Fruit fly (Drosophila melanogaster) Kc167 (cell line): ENCODE data around the gene CG13731.

Experiments
- Myc ChIP-seq: fragments of >200 bp; optimal IDR thresholded peaks from 2 replicates; lab custom pipeline; 2017; ENCODE audit warnings: missing external identifiers
- Sin3A ChIP-seq: fragments of >200 bp; optimal IDR thresholded peaks from 2 replicates; lab custom pipeline; 2018; ENCODE audit warnings: missing external identifiers
- h ChIP-seq: fragments of >200 bp; optimal IDR thresholded peaks from 3 replicates; lab custom pipeline; 2018; ENCODE audit warnings: missing external identifiers
- insv ChIP-seq: fragments of >200 bp; optimal IDR thresholded peaks from 3 replicates; lab custom pipeline; 2018; ENCODE audit warnings: missing external identifiers
- psq ChIP-seq: fragments of >200 bp; optimal IDR thresholded peaks from 2 replicates; lab custom pipeline; 2017; ENCODE audit warnings: missing external identifiers
- ttk ChIP-seq: sonication (Bioruptor generic); optimal IDR thresholded peaks from 2 replicates; lab custom pipeline; 2017; ENCODE audit warnings: missing external identifiers

The CG13731 gene

dm6 chr3L:17415967-17416749 is 27.4 kb upstream of the CG13731 start:
- no peak for TF ChIP-seq ttk
- no peak for TF ChIP-seq insv (lab: Kevin White, UChicago)
- no peak for TF ChIP-seq Myc (lab: Kevin White, UChicago)
- TF ChIP-seq Sin3A, result no peak
- no peak for TF ChIP-seq h (lab: Kevin White, UChicago)
- no peak for TF ChIP-seq psq (lab: Kevin White, UChicago)

dm6 chr3L:17412146-17412545 is 23.4 kb upstream of the CG13731 start:
- TF ChIP-seq Myc (lab: Kevin White, UChicago) (no peak), psq (lab: Kevin White, UChicago) (no peak), insv (lab: Kevin White, UChicago) (no peak), ttk (no peak), Sin3A (no peak), h (lab: Kevin White, UChicago) (no peak)

- TF ChIP-seq Myc (lab: Kevin White, UChicago) (no peak), psq (lab: Kevin White, UChicago) (no peak), insv (lab: Kevin White, UChicago) (no peak), ttk (no peak), h (lab: Kevin White, UChicago) (no peak), Sin3A (no peak)
Observed at dm6 chr3L:17411273-17411672, 22.5 kb upstream of the CG13731 start.

- TF ChIP-seq h (lab: Kevin White, UChicago) (no peak), ttk (no peak), psq (lab: Kevin White, UChicago) (no peak), Myc (lab: Kevin White, UChicago) (no peak), insv (lab: Kevin White, UChicago) (no peak)
Observed at dm6 chr3L:17407480-17408093, 18.8 kb upstream of the CG13731 start.

dm6 chr3L:17407073-17407472 is 18.3 kb upstream of the CG13731 start:
- TF ChIP-seq ttk (no peak), Sin3A (no peak), insv (lab: Kevin White, UChicago) (no peak), h (lab: Kevin White, UChicago) (no peak), psq (lab: Kevin White, UChicago) (no peak), Myc (lab: Kevin White, UChicago) (no peak)

dm6 chr3L:17404646-17405045 is 15.9 kb upstream of the CG13731 start:
- no peak for TF ChIP-seq psq (lab: Kevin White, UChicago)
- no peak for TF ChIP-seq insv (lab: Kevin White, UChicago)
- no peak for TF ChIP-seq ttk
- no peak for TF ChIP-seq Myc (lab: Kevin White, UChicago)
- TF ChIP-seq Sin3A, result no peak
- no peak for TF ChIP-seq h (lab: Kevin White, UChicago)

dm6 chr3L:17403268-17403667 is 14.5 kb upstream of the CG13731 start:
- TF ChIP-seq insv (lab: Kevin White, UChicago) (no peak), Myc (lab: Kevin White, UChicago) (no peak), Sin3A (no peak), h (lab: Kevin White, UChicago) (no peak), ttk (no peak), psq (lab: Kevin White, UChicago) (no peak)

dm6 chr3L:17402399-17402798 is 13.6 kb upstream of the CG13731 start:
- TF ChIP-seq h (lab: Kevin White, UChicago), result no peak
- no peak for TF ChIP-seq ttk
- no peak for TF ChIP-seq Sin3A
- no peak for TF ChIP-seq insv (lab: Kevin White, UChicago)
- no peak for TF ChIP-seq psq (lab: Kevin White, UChicago)
- TF ChIP-seq Myc (lab: Kevin White, UChicago), result no peak

dm6 chr3L:17401411-17401810 is 12.7 kb upstream of the CG13731 start:
- TF ChIP-seq Myc (lab: Kevin White, UChicago) (no peak), ttk (no peak), Sin3A (no peak)

- TF ChIP-seq Sin3A, result no peak
- TF ChIP-seq ttk, result no peak
- TF ChIP-seq Myc (lab: Kevin White, UChicago), result no peak
Observed at dm6 chr3L:17400911-17401310, 12.2 kb upstream of the CG13731 start.

- TF ChIP-seq Myc (lab: Kevin White, UChicago), result no peak
Observed at dm6 chr3L:17399014-17399413, 10.3 kb upstream of the CG13731 start.

- TF ChIP-seq insv (lab: Kevin White, UChicago) (no peak), psq (lab: Kevin White, UChicago) (no peak), Sin3A (no peak), h (lab: Kevin White, UChicago) (no peak)
Observed at dm6 chr3L:17394435-17395017, 5.8 kb upstream of the CG13731 start.

- no peak for TF ChIP-seq insv (lab: Kevin White, UChicago)
Observed at dm6 chr3L:17393098-17393497, 4.3 kb upstream of the CG13731 start.
